Fruit fly (Drosophila melanogaster) whole organism, adult: ENCODE data around the gene CG10646.
A peak's percentile ranks its signal among the peaks of the same experiment; 100 is the strongest.

ENCODE experiments used
- CG12768 ChIP-seq: fragments of 200-800 bp; sonication (Bioruptor generic); optimal IDR thresholded peaks from 2 replicates; lab custom pipeline; 2017; ENCODE audit warnings: missing biosample characterization, missing genetic modification characterization, mild to moderate bottlenecking, moderate library complexity, missing genetic modification reagents
- CG14711 ChIP-seq: fragments of 200-800 bp; sonication (Bioruptor generic); optimal IDR thresholded peaks from 2 replicates; lab custom pipeline; 2018; ENCODE audit warnings: missing biosample characterization, mild to moderate bottlenecking, missing genetic modification characterization, moderate library complexity
- CG33017 ChIP-seq: fragments of 200-800 bp; sonication (Bioruptor generic); optimal IDR thresholded peaks from 2 replicates; lab custom pipeline; 2018; ENCODE audit warnings: missing biosample characterization, mild to moderate bottlenecking, missing genetic modification characterization, moderate library complexity
- CG5204 ChIP-seq: fragments of 200-800 bp; sonication (Bioruptor generic); optimal IDR thresholded peaks from 2 replicates; lab custom pipeline; 2016; ENCODE audit warnings: missing biosample characterization, missing genetic modification characterization
- CG7101 ChIP-seq: fragments of 200-800 bp; sonication (Bioruptor generic); optimal IDR thresholded peaks from 2 replicates; lab custom pipeline; 2018; ENCODE audit warnings: missing biosample characterization, mild to moderate bottlenecking, missing genetic modification characterization, moderate library complexity
- Crg-1 ChIP-seq: fragments of 200-800 bp; sonication (Bioruptor generic); optimal IDR thresholded peaks from 2 replicates; lab custom pipeline; 2016; ENCODE audit warnings: missing biosample characterization, missing genetic modification characterization
- Hr96 ChIP-seq: fragments of 200-800 bp; sonication (Bioruptor generic); optimal IDR thresholded peaks from 2 replicates; lab custom pipeline; 2016; ENCODE audit warnings: missing biosample characterization, missing genetic modification characterization
- Mnt ChIP-seq: fragments of 200-800 bp; sonication (Bioruptor generic); optimal IDR thresholded peaks from 2 replicates; lab custom pipeline; 2016; ENCODE audit warnings: missing biosample characterization, mild to moderate bottlenecking, missing genetic modification characterization
- bab1 ChIP-seq: fragments of 200-800 bp; sonication (Bioruptor generic); optimal IDR thresholded peaks from 3 replicates; lab custom pipeline; 2019; ENCODE audit warnings: missing biosample characterization, mild to moderate bottlenecking, missing genetic modification characterization, moderate library complexity
- cnc ChIP-seq, 2 experiments: fragments of >200 bp; optimal IDR thresholded peaks; 2 replicates each; lab custom pipeline; 2017
- kay ChIP-seq: fragments of 200-800 bp; sonication (Bioruptor generic); peaks from one replicate; lab custom pipeline; 2016; ENCODE audit warnings: missing biosample characterization, missing genetic modification characterization, borderline replicate concordance
- toe ChIP-seq: fragments of 200-800 bp; sonication (Bioruptor generic); optimal IDR thresholded peaks from 2 replicates; lab custom pipeline; 2016; ENCODE audit warnings: missing biosample characterization, missing genetic modification characterization

DNA sequence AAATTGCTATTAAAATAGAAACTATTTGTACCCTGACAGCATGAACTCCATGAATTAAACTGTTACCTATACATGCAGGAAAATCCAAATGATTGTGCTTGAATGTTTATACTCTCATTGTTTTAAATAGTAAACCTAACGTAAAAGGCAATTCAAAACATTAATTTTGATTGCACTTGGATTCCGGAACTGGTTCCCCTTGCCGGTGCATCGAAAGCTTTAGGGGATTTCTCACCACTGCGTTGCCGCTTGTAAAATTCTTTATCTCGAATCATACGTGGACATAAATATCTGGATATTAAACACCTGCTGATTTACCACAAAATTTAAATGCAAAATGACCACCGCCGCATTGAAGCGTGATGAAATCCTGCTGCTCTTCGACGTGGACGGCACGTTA lies 30.6 kb upstream of the CG10646 start, which contains the start of gene Pmm2:
- TF ChIP-seq CG5204 (GFP tag; lab: Kevin White, UChicago) = no peak
- no peak for TF ChIP-seq CG14711 (tag; lab: Kevin White, UChicago)
- TF ChIP-seq CG12768 (GFP tag; lab: Kevin White, UChicago) = no peak
- TF ChIP-seq cnc (optimal IDR thresholded peaks at IDR 0.05; lab: Kevin White, UChicago) = no peak
- no peak for TF ChIP-seq bab1
- TF ChIP-seq Hr96 (GFP tag; lab: Kevin White, UChicago) = no peak
- TF ChIP-seq Crg-1 (GFP tag; lab: Kevin White, UChicago) = no peak
- no peak for TF ChIP-seq CG33017 (tag; lab: Kevin White, UChicago)
- no peak for TF ChIP-seq kay (GFP tag; lab: Kevin White, UChicago)
- peak; percentile 2 for TF ChIP-seq Mnt (GFP tag; lab: Kevin White, UChicago)
- no peak for TF ChIP-seq toe (GFP tag; lab: Kevin White, UChicago)
- TF ChIP-seq CG7101 (tag; lab: Kevin White, UChicago) = no peak
